Worm (Caenorhabditis elegans): ENCODE measurements around the gene Y55D5A.4.

The Y55D5A.4 gene

DNA sequence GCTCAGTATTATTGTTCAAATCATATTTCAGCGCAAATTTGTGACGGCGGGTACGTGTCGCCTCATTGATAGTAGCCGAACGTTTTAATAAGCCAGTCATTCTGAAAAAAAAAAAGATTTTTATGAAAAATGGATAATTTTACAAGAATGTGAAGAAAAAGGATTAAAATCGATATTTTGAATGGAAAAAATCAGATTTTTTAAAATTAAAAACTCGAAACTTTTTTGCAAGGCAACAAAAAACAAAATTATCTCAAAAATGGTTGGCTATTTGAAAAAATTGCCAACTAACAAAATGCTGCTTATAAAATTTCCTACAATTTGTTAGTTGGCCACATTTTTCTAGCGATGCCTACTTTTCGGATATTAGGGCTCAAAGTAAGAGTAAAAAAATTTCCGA is at the start of gene Y55D5A.4:
Y55D5A.4 (minus strand) TSS at position 101 of the 400 bp plus-strand sequence.
- no peak for TF ChIP-seq unc-62 (GFP tag; optimal IDR thresholded peaks at IDR 0.05)

ce11 chrIII:3037346-3037745 is 47.5 kb upstream of the Y55D5A.4 start:
- no peak for TF ChIP-seq unc-62 (GFP tag; optimal IDR thresholded peaks at IDR 0.05)

- TF ChIP-seq unc-62 (GFP tag; optimal IDR thresholded peaks at IDR 0.05), result no peak
Observed at ce11 chrIII:3035977-3036376, 46.1 kb upstream of the Y55D5A.4 start.

ce11 chrIII:3034458-3034857 is 44.6 kb upstream of the Y55D5A.4 start:
- TF ChIP-seq unc-62 (GFP tag; optimal IDR thresholded peaks at IDR 0.05), result no peak

ce11 chrIII:3033931-3034330 is 44.1 kb upstream of the Y55D5A.4 start:
- TF ChIP-seq unc-62 (GFP tag; optimal IDR thresholded peaks at IDR 0.05), result no peak

- no peak for TF ChIP-seq unc-62 (GFP tag; optimal IDR thresholded peaks at IDR 0.05)
Observed at ce11 chrIII:3033507-3033906, 43.6 kb upstream of the Y55D5A.4 start.

DNA sequence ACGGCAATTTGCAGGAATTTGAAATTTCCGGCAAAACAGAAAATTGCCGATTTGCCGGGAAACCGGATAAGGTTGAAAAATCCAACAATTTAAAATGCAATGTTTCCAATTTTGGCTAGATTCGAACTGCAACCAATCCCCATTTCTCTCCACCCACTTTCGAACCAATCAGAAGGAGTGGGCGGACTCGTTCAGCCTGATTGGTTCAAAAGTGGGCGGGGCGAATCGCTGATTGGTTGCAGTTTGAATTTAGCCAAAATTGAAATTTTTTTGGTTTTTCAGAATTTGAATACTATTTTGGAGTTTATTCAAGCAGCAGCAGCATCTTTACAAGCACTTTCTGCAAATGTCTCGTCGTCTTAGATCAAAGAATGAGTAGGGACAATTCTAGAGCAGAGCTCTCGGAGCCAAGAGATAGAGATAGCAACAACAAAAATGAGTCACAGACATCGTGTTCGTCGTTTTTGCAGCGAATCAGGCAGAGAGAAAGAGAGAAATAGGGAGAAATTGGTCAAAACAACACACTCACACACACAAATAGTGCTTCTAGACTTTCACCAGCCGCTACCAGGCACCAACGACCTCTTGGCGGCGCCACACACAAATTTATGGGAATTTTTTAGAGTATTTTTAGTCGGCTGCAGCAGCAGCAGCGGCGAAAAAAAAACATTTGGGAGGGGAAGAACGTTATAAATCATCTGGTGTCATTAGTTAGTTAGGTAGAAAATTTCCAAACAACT is 41.3 kb upstream of the Y55D5A.4 start:
- TF ChIP-seq unc-62 (GFP tag; optimal IDR thresholded peaks at IDR 0.05), result no peak

ce11 chrIII:3029822-3030221 is 40.0 kb upstream of the Y55D5A.4 start:
- no peak for TF ChIP-seq unc-62 (GFP tag; optimal IDR thresholded peaks at IDR 0.05)

DNA sequence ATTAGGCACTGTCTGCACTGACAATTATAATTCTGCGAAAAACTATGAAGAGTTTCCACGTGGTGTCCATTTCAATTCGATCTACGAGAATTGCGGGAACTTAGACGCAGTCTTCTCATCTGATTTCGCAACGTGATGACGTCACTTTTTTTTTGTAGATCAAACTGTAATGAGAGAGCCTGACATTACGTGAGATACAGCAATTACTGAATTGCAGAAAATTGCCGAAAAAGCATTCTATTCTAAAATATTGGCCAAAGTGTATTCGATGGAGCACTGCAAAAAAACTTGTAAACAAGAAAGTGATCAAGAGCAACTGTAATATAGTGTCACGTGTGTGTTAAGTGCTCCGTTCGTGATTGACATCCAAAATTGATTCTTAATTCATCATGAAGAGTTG is 36.8 kb upstream of the Y55D5A.4 start:
- no peak for TF ChIP-seq unc-62 (GFP tag; optimal IDR thresholded peaks at IDR 0.05)

DNA sequence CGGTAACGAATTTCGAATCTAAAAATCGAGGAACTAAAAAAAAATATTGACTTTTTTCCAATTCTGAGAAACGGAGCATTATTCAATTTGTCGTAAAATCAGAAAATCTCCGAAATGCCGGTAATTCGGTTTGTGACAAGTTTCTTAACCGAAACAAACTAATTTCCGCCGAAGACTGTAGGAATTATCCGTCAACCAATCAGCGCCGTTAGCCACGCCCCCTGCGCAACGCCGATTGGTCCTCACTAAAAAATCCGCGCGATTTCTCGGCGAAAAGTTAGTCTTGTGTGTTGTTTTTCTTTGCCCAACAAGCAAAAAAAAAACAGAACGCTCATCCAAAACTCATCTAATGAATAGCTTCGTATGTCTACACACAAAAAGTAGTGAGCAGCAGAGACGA is 30.2 kb upstream of the Y55D5A.4 start:
- TF ChIP-seq unc-62 (GFP tag; optimal IDR thresholded peaks at IDR 0.05), result no peak

DNA sequence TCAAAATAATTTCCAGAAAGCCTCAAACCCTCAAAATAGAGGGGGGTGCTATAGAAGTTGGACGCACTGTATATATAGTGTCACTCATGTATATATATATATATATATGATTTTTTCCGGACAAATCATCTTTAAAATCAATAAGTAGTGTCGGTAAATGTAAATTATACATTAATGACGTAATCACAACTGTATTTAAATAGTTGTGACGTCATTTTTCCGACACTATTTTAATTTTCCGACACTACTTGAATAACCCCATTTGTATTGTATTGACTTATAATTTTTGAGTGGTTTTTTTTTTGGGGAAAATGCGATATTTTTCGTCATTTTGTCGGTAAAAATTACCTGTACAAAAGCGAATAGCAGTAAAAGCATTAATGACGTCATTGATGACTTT is 29.0 kb upstream of the Y55D5A.4 start:
- TF ChIP-seq unc-62 (GFP tag; optimal IDR thresholded peaks at IDR 0.05), result no peak

ce11 chrIII:2995288-2995687 is 5.4 kb upstream of the Y55D5A.4 start:
- TF ChIP-seq unc-62 (GFP tag; optimal IDR thresholded peaks at IDR 0.05), result no peak

DNA sequence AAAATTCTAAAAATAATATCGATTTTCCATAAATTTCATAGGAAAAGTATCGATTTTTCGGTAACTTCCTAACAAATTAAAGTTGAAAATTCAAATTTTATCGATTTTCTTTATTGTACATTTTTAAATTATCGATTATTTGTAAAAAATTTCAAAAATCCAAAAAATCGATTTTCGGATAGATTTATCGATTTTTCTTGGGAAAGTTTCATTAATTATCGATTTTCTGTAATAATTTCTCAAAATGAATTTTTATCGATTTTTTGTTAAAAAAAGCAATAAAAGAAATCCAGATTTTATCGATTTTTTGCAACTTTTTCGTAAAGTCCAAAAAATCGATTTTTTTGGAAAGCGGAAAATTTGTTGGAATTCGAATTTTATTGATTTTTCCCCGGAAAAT is 4.1 kb upstream of the Y55D5A.4 start:
- TF ChIP-seq unc-62 (GFP tag; optimal IDR thresholded peaks at IDR 0.05), result no peak

ce11 chrIII:2992234-2992633 is 2.4 kb upstream of the Y55D5A.4 start:
- no peak for TF ChIP-seq unc-62 (GFP tag; optimal IDR thresholded peaks at IDR 0.05)

DNA sequence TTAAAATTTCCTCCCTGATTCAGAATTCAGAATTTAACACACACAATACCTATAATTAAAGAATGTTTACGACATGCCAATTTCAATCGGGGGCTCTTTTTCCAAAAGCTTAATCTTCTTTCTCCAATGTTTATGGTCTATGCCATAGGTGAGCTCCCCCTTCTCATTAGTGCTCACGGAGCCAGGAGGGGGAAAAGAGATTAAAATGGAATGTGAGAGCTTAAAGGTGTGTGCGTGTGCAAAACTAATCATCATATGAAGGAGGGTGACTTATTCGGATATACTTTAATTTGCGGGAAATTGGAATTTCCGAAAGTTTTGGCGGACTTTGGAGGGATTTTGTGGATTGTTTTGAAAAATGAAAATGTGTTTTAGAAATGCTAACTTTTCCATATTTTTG is 6.8 kb downstream of the Y55D5A.4 start:
- TF ChIP-seq unc-62 (GFP tag; optimal IDR thresholded peaks at IDR 0.05), result no peak

DNA sequence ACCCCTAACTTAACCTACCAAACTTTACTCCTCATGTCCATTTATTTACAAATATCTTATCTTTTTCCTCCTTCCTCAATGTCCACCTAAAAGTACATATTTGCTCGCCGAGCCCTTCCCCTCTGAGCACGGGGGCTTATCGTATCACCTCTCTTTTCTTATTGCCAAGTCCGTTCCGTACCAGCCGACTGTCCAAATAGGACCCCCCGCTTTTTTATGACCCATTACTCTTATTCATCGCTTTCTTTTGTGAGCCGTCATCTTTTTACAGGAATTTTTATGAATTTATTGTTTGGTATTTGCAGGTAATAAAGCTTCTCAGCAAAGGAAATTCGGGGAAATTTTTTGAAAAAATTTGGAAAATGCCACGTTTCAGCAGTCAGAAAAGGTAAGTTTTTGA is 7.7 kb downstream of the Y55D5A.4 start, which contains the start of gene Y55D5A.1:
Y55D5A.1 (plus strand) TSS at position 301 of the 400 bp plus-strand sequence.
- TF ChIP-seq unc-62 (GFP tag; optimal IDR thresholded peaks at IDR 0.05), result no peak

- TF ChIP-seq unc-62 (GFP tag; optimal IDR thresholded peaks at IDR 0.05), result no peak
Observed at ce11 chrIII:2980927-2981326, 8.9 kb downstream of the Y55D5A.4 start.

DNA sequence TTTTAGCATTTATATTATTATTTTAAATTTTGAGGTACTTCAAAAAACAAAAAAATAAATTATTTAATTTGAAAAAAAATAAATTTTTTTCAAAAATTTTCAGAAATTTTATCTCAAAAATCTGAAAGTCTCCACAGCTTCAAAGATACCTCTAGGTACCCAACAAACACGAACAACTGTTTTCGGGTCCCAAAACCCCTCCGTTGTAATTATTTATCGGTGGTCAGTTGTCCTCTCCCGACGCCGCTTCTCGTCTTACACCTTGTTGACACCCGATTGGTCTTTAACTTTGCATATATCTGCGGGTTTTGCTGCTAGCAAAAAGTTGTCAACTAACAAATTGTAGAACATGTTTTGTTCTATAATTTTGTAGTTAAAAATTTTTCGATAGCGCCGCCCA is 13.7 kb downstream of the Y55D5A.4 start:
- no peak for TF ChIP-seq unc-62 (GFP tag; optimal IDR thresholded peaks at IDR 0.05)
